Fruit fly (Drosophila melanogaster): ENCODE data around the gene CG11373.

- TF ChIP-seq CG3065 (GFP tag; optimal IDR thresholded peaks at IDR 0.05) (no peak), Lpt (GFP tag; optimal IDR thresholded peaks at IDR 0.05) (no peak), tgo (GFP tag; IDR thresholded peaks at IDR 0.05) (no peak), Doc3 (GFP tag; IDR thresholded peaks at IDR 0.05; ENCODE audit: partially characterized antibody) (no peak), CG3995 (GFP tag; optimal IDR thresholded peaks at IDR 0.05) (no peak)
Measured at dm6 chr3R:5976717-5977116, 15.9 kb upstream of the CG11373 start, which contains the start of gene Obp83b.

Measured in whole organism, embryonic.